Worm (Caenorhabditis elegans): ENCODE measurements around the gene srt-35.

DNA sequence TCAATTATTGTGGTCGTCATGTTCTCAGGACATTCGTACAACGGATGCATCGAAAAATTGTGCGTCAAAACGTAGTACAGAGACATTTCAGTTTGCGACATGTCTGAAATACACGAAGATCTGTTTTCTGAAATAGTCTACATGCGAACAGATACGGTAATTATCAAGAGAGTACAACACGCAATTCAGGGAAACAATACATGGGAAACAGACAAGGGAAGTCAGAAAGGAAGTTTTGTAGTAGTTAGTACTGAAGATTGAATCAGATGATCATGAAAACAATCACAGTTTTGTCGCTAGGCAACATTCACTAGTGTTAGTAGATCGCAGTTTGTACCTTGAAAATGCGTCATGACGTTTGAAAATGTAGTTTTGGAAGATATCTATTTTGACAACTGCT lies 14.4 kb downstream of the srt-35 start, which contains the start of gene srt-13:
- no peak for TF ChIP-seq elt-1 (tag; optimal IDR thresholded peaks at IDR 0.05; ENCODE audit: borderline replicate concordance, insufficient read depth)
- no peak for TF ChIP-seq ceh-39 (tag; optimal IDR thresholded peaks at IDR 0.05)
- no peak for TF ChIP-seq unc-62 (GFP tag; optimal IDR thresholded peaks at IDR 0.05)
- no peak for TF ChIP-seq nhr-76 (tag; optimal IDR thresholded peaks at IDR 0.05)
- no peak for TF ChIP-seq bed-3 (GFP tag; optimal IDR thresholded peaks at IDR 0.05)
- no peak for TF ChIP-seq cnd-1 (tag; optimal IDR thresholded peaks at IDR 0.05)
- TF ChIP-seq nhr-28 (tag; optimal IDR thresholded peaks at IDR 0.05): no peak
- no peak for TF ChIP-seq mab-5 (tag; optimal IDR thresholded peaks at IDR 0.05)
